Fruit fly (Drosophila melanogaster) whole organism, prepupa: ENCODE results near the gene Tps1.

Experiments
- Blimp-1 ChIP-seq: fragments of 200-800 bp; sonication (Bioruptor generic); optimal IDR thresholded peaks from 3 replicates; lab custom pipeline; 2017; ENCODE audit warnings: missing biosample characterization, missing genetic modification characterization, mild to moderate bottlenecking, moderate library complexity, missing genetic modification reagents
- CG11294 ChIP-seq: fragments of 200-800 bp; sonication (Bioruptor generic); IDR thresholded peaks from 2 replicates; pipeline ENCODE4 v1.3.6; 2022; ENCODE audit warnings: missing biosample characterization, missing genetic modification characterization
- CG11902 ChIP-seq: fragments of 200-800 bp; sonication (Bioruptor generic); optimal IDR thresholded peaks from 3 replicates; lab custom pipeline; 2016; ENCODE audit warnings: missing biosample characterization, missing genetic modification characterization
- CG15336 ChIP-seq: fragments of 200-800 bp; sonication (Bioruptor generic); IDR thresholded peaks from 2 replicates; pipeline ENCODE4 v1.3.6; 2022; ENCODE audit warnings: missing biosample characterization, missing genetic modification characterization
- CG1621 ChIP-seq: fragments of 200-800 bp; sonication (Bioruptor generic); optimal IDR thresholded peaks from 3 replicates; lab custom pipeline; 2018; ENCODE audit warnings: missing biosample characterization, mild to moderate bottlenecking, missing genetic modification characterization
- CG16779 ChIP-seq: fragments of 200-800 bp; sonication (Bioruptor generic); optimal IDR thresholded peaks from 3 replicates; lab custom pipeline; 2017; ENCODE audit warnings: missing biosample characterization, mild to moderate bottlenecking, missing genetic modification characterization
- CG3032 ChIP-seq: fragments of 200-800 bp; optimal IDR thresholded peaks from 2 replicates; lab custom pipeline; 2019; ENCODE audit warnings: missing biosample characterization, mild to moderate bottlenecking, missing genetic modification characterization, moderate library complexity
- CG31627 ChIP-seq: fragments of 200-800 bp; sonication (Bioruptor generic); optimal IDR thresholded peaks from 3 replicates; lab custom pipeline; 2016; ENCODE audit warnings: missing biosample characterization, missing genetic modification characterization
- CG32006 ChIP-seq: fragments of 200-800 bp; sonication (Bioruptor generic); optimal IDR thresholded peaks from 3 replicates; lab custom pipeline; 2017; ENCODE audit warnings: missing biosample characterization, mild to moderate bottlenecking, missing genetic modification characterization
- CG6163 ChIP-seq: fragments of 200-800 bp; sonication (Bioruptor generic); IDR thresholded peaks from 3 replicates; pipeline ENCODE4 v1.3.6; 2022; ENCODE audit warnings: missing biosample characterization, missing genetic modification characterization
- CG6276 ChIP-seq: fragments of 200-800 bp; sonication (Bioruptor generic); optimal IDR thresholded peaks from 2 replicates; lab custom pipeline; 2017; ENCODE audit warnings: missing biosample characterization, mild to moderate bottlenecking, missing genetic modification characterization
- CG6792 ChIP-seq: fragments of 200-800 bp; sonication (Bioruptor generic); optimal IDR thresholded peaks from 3 replicates; lab custom pipeline; 2016; ENCODE audit warnings: missing biosample characterization, missing genetic modification characterization
- CG6808 ChIP-seq: fragments of 200-800 bp; sonication (Bioruptor generic); optimal IDR thresholded peaks from 3 replicates; lab custom pipeline; 2017; ENCODE audit warnings: missing biosample characterization, missing genetic modification characterization, mild to moderate bottlenecking, moderate library complexity, missing genetic modification reagents
- CG6854 ChIP-seq: fragments of 200-800 bp; sonication (Bioruptor generic); optimal IDR thresholded peaks from 2 replicates; lab custom pipeline; 2017; ENCODE audit warnings: missing biosample characterization, mild to moderate bottlenecking, missing genetic modification characterization
- CG7368 ChIP-seq: fragments of 200-800 bp; sonication (Bioruptor generic); optimal IDR thresholded peaks from 3 replicates; lab custom pipeline; 2016; ENCODE audit warnings: missing biosample characterization, missing genetic modification characterization
- CG8119 ChIP-seq: fragments of 200-800 bp; sonication (Bioruptor generic); IDR thresholded peaks from 3 replicates; pipeline ENCODE4 v1.3.6; 2022; ENCODE audit warnings: missing biosample characterization, missing genetic modification characterization
- Eip75B ChIP-seq: fragments of 200-800 bp; sonication (Bioruptor generic); optimal IDR thresholded peaks from 3 replicates; lab custom pipeline; 2016; ENCODE audit warnings: missing biosample characterization, missing genetic modification characterization
- Eip78C ChIP-seq: fragments of 200-800 bp; sonication (Bioruptor generic); peaks from one replicate; lab custom pipeline; 2016; ENCODE audit warnings: missing biosample characterization, missing genetic modification characterization
- Ets96B ChIP-seq: fragments of 200-800 bp; optimal IDR thresholded peaks from 2 replicates; lab custom pipeline; 2019; ENCODE audit warnings: missing biosample characterization, mild to moderate bottlenecking, missing genetic modification characterization, moderate library complexity
- Gug ChIP-seq: fragments of 200-800 bp; sonication (Bioruptor generic); IDR thresholded peaks from 2 replicates; pipeline ENCODE4 v1.3.6; 2022; ENCODE audit warnings: missing biosample characterization, missing genetic modification characterization
- Hr38 ChIP-seq: sonication (Bioruptor generic); optimal IDR thresholded peaks from 2 replicates; lab custom pipeline; 2016; ENCODE audit warnings: missing biosample characterization, missing genetic modification characterization
- Hr39 ChIP-seq: fragments of 200-800 bp; sonication (Bioruptor generic); optimal IDR thresholded peaks from 2 replicates; lab custom pipeline; 2016; ENCODE audit warnings: missing biosample characterization, missing genetic modification characterization
- Hr4 ChIP-seq: fragments of 200-800 bp; sonication (Bioruptor generic); optimal IDR thresholded peaks from 3 replicates; lab custom pipeline; 2016; ENCODE audit warnings: missing biosample characterization, missing genetic modification characterization
- Lpt ChIP-seq: fragments of 200-800 bp; sonication (Bioruptor generic); optimal IDR thresholded peaks from 3 replicates; lab custom pipeline; 2016; ENCODE audit warnings: missing biosample characterization, missing genetic modification characterization
- OdsH ChIP-seq: fragments of 200-800 bp; sonication (Bioruptor generic); optimal IDR thresholded peaks from 3 replicates; lab custom pipeline; 2016; ENCODE audit warnings: missing biosample characterization, missing genetic modification characterization
- Smox ChIP-seq: fragments of 200-800 bp; sonication (Bioruptor generic); optimal IDR thresholded peaks from 3 replicates; lab custom pipeline; 2016; ENCODE audit warnings: missing biosample characterization, missing genetic modification characterization
- Sox102F ChIP-seq: fragments of 200-800 bp; sonication (Bioruptor generic); optimal IDR thresholded peaks from 2 replicates; lab custom pipeline; 2016; ENCODE audit warnings: missing biosample characterization, mild to moderate bottlenecking, missing genetic modification characterization
- Sox14 ChIP-seq: fragments of 200-800 bp; sonication (Bioruptor generic); optimal IDR thresholded peaks from 3 replicates; lab custom pipeline; 2016; ENCODE audit warnings: missing biosample characterization, missing genetic modification characterization
- Sox15 ChIP-seq: fragments of 200-800 bp; sonication (Bioruptor generic); optimal IDR thresholded peaks from 3 replicates; lab custom pipeline; 2016; ENCODE audit warnings: missing biosample characterization, missing genetic modification characterization
- achi ChIP-seq: fragments of 200-800 bp; sonication (Bioruptor generic); optimal IDR thresholded peaks from 3 replicates; lab custom pipeline; 2016; ENCODE audit warnings: missing biosample characterization, missing genetic modification characterization
- dac ChIP-seq: fragments of 200-800 bp; sonication (Bioruptor generic); optimal IDR thresholded peaks from 2 replicates; lab custom pipeline; 2017; ENCODE audit warnings: missing biosample characterization, mild to moderate bottlenecking, missing genetic modification characterization
- esn ChIP-seq: fragments of 200-800 bp; sonication (Bioruptor generic); optimal IDR thresholded peaks from 2 replicates; lab custom pipeline; 2016; ENCODE audit warnings: missing biosample characterization, mild to moderate bottlenecking, missing genetic modification characterization, moderate library complexity
- fd59A ChIP-seq: fragments of 200-800 bp; sonication (Bioruptor generic); optimal IDR thresholded peaks from 2 replicates; lab custom pipeline; 2017; ENCODE audit warnings: missing biosample characterization, mild to moderate bottlenecking, missing genetic modification characterization, missing genetic modification reagents
- fkh ChIP-seq: fragments of 200-800 bp; sonication (Bioruptor generic); optimal IDR thresholded peaks from 3 replicates; lab custom pipeline; 2017; ENCODE audit warnings: missing biosample characterization, mild to moderate bottlenecking, missing genetic modification characterization, moderate library complexity
- net ChIP-seq: fragments of 200-800 bp; sonication (Bioruptor generic); optimal IDR thresholded peaks from 3 replicates; lab custom pipeline; 2016; ENCODE audit warnings: missing biosample characterization, missing genetic modification characterization
- pdm3 ChIP-seq: fragments of 200-800 bp; sonication (Bioruptor generic); optimal IDR thresholded peaks from 3 replicates; lab custom pipeline; 2016; ENCODE audit warnings: missing biosample characterization, missing genetic modification characterization
- salr ChIP-seq, 2 experiments: fragments of 200-800 bp; sonication (Bioruptor generic); optimal IDR thresholded peaks; 3 replicates each; lab custom pipeline; 2016 to 2018; ENCODE audit warnings: missing biosample characterization in 2 of 2, missing genetic modification characterization in 2 of 2, mild to moderate bottlenecking in 1 of 2
- spab ChIP-seq: fragments of 200-800 bp; sonication (Bioruptor generic); optimal IDR thresholded peaks from 2 replicates; lab custom pipeline; 2017; ENCODE audit warnings: missing biosample characterization, mild to moderate bottlenecking, missing genetic modification characterization, missing genetic modification reagents
- ss ChIP-seq, 2 experiments: fragments of 200-800 bp; sonication (Bioruptor generic); optimal IDR thresholded peaks; 2 replicates in 1 of 2; 3 replicates in 1 of 2; lab custom pipeline; 2017 to 2018; ENCODE audit warnings: mild to moderate bottlenecking in 2 of 2, missing biosample characterization in 2 of 2, missing genetic modification characterization in 2 of 2, moderate library complexity in 1 of 2
- svp ChIP-seq: fragments of 200-800 bp; sonication (Bioruptor generic); peaks from one replicate; lab custom pipeline; 2016; ENCODE audit warnings: missing biosample characterization, missing genetic modification characterization
- topi ChIP-seq: fragments of 200-800 bp; sonication (Bioruptor generic); optimal IDR thresholded peaks from 3 replicates; lab custom pipeline; 2016; ENCODE audit warnings: missing biosample characterization, missing genetic modification characterization
- vri ChIP-seq: fragments of 200-800 bp; sonication (Bioruptor generic); optimal IDR thresholded peaks from 3 replicates; lab custom pipeline; 2016; ENCODE audit warnings: missing biosample characterization, mild to moderate bottlenecking, missing genetic modification characterization

Tps1 gene

dm6 chr2L:4371516-4372136, 16.5 kb upstream of the Tps1 start (continued):
- peak; percentile 70 for TF ChIP-seq achi (GFP tag; lab: Kevin White, UChicago)
- TF ChIP-seq CG16779 (tag; lab: Kevin White, UChicago) = no peak
- peak; percentile 65 for TF ChIP-seq CG6792
- peak; percentile 10 for TF ChIP-seq CG7368 (GFP tag; lab: Kevin White, UChicago)
- TF ChIP-seq Hr39 (GFP tag; lab: Kevin White, UChicago) = peak; percentile 58
- TF ChIP-seq ss (GFP tag; optimal IDR thresholded peaks at IDR 0.05; lab: Kevin White, UChicago) = peak; percentile 51 to 56
- peak; percentile 58 for TF ChIP-seq pdm3
- peak; percentile 67 for TF ChIP-seq Smox (GFP tag; lab: Kevin White, UChicago)
- peak; percentile 61 for TF ChIP-seq Lpt (GFP tag; lab: Kevin White, UChicago)
- peak; percentile 53 for TF ChIP-seq OdsH (GFP tag; lab: Kevin White, UChicago)
- peak; percentile 19; the same call in 1 of the 2 replicates for TF ChIP-seq CG11294
- peak; percentile 59 for TF ChIP-seq Hr4 (GFP tag; lab: Kevin White, UChicago)
- peak; percentile 76 for TF ChIP-seq Sox14 (GFP tag; lab: Kevin White, UChicago)
- peak; percentile 42 for TF ChIP-seq Sox15 (GFP tag; lab: Kevin White, UChicago)

- TF ChIP-seq Ets96B (no peak), svp (GFP tag; lab: Kevin White, UChicago) (peak; percentile 25), esn (no peak), fkh (GFP tag; lab: Kevin White, UChicago) (peak; percentile 29)
- TF ChIP-seq, all 60 proteins: peak for 2
These were observed 15.1 kb upstream of the Tps1 start for dm6 chr2L:4372802-4373570.

- TF ChIP-seq Gug (GFP tag; lab: Robert Waterston, UW) (no peak), Lpt (GFP tag; lab: Kevin White, UChicago) (peak; percentile 56), Eip75B (GFP tag; lab: Kevin White, UChicago) (no peak), CG8119 (GFP tag; lab: Robert Waterston, UW) (peak; percentile 45; the same call in 2 of the 3 replicates), net (GFP tag; lab: Kevin White, UChicago) (no peak), CG6163 (peak; percentile 16; the same call in 1 of the 3 replicates), dac (no peak), CG6808 (GFP tag; lab: Kevin White, UChicago) (peak; percentile 68), CG15336 (peak; percentile 25; the same call in 1 of the 2 replicates), vri (GFP tag; lab: Kevin White, UChicago) (no peak), CG6276 (GFP tag; lab: Kevin White, UChicago) (peak; percentile 50), spab (GFP tag; lab: Kevin White, UChicago) (peak; percentile 47), fd59A (no peak), CG3032 (peak; percentile 9), CG11902 (GFP tag; lab: Kevin White, UChicago) (no peak), Ets96B (peak; percentile 2), Hr4 (GFP tag; lab: Kevin White, UChicago) (no peak), ss (GFP tag; optimal IDR thresholded peaks at IDR 0.05; lab: Kevin White, UChicago) (peak; percentile 51 to 63), fkh (GFP tag; lab: Kevin White, UChicago) (peak; percentile 82), pdm3 (no peak), topi (no peak), CG1621 (tag; lab: Kevin White, UChicago) (no peak), CG31627 (GFP tag; lab: Kevin White, UChicago) (no peak), Sox14 (GFP tag; lab: Kevin White, UChicago) (no peak), Sox102F (GFP tag; lab: Kevin White, UChicago) (no peak), salr (GFP tag; optimal IDR thresholded peaks at IDR 0.05; lab: Kevin White, UChicago) (no peak), CG6854 (GFP tag; lab: Kevin White, UChicago) (peak; percentile 40), Blimp-1 (GFP tag; lab: Kevin White, UChicago) (no peak), CG32006 (GFP tag; lab: Kevin White, UChicago) (no peak), Hr38 (GFP tag; lab: Kevin White, UChicago) (no peak), CG16779 (tag; lab: Kevin White, UChicago) (no peak), Eip78C (GFP tag; lab: Kevin White, UChicago) (peak; percentile 64)
These were observed 12.8 kb upstream of the Tps1 start for dm6 chr2L:4375035-4376009.
